Fruit fly (Drosophila melanogaster): Measurements from ENCODE around the gene CG42819.

dm6 chr2L:8437176-8437575 is 48.0 kb upstream of the CG42819 start, which contains the start of the genes D12 and Chrac-14:
- TF ChIP-seq CG9948 (tag; optimal IDR thresholded peaks at IDR 0.05) (no peak), Snoo (tag; optimal IDR thresholded peaks at IDR 0.05) (no peak), gl (tag; optimal IDR thresholded peaks at IDR 0.05) (no peak), CG34367 (tag; optimal IDR thresholded peaks at IDR 0.05) (no peak), CG8159 (tag; optimal IDR thresholded peaks at IDR 0.05) (no peak), CG14655 (GFP tag; optimal IDR thresholded peaks at IDR 0.05) (no peak), CG12605 (GFP tag; IDR thresholded peaks at IDR 0.05) (no peak), fd96Ca (GFP tag; IDR thresholded peaks at IDR 0.05) (no peak), Ets98B (GFP tag; IDR thresholded peaks at IDR 0.05) (no peak), CG15710 (tag; optimal IDR thresholded peaks at IDR 0.05) (no peak), CG4496 (GFP tag; IDR thresholded peaks at IDR 0.05) (no peak), Pif1B (GFP tag; optimal IDR thresholded peaks at IDR 0.05) (no peak)
